Worm (Caenorhabditis elegans) whole organism, early embryonic: ENCODE results near the gene lem-2.

Source experiments
- ama-1 ChIP-seq: fragments of 150-350 bp; optimal IDR thresholded peaks from 2 replicates; lab custom pipeline; 2014
- tra-4 ChIP-seq: sonication (generic microtip); optimal IDR thresholded peaks from 2 replicates; lab custom pipeline; 2017; ENCODE audit warnings: missing genetic modification characterization, missing compliant biosample characterization

- no peak for TF ChIP-seq tra-4 (tag; lab: Kevin White, UChicago)
- TF ChIP-seq ama-1 (lab: Kevin White, UChicago), result no peak
These were observed 11.7 kb upstream of the lem-2 start for ce11 chrII:14051474-14051934.
